Worm (Caenorhabditis elegans) whole organism, late embryonic: ENCODE data around the gene ceh-63.

ENCODE experiments used
- ama-1 ChIP-seq: fragments of 150-350 bp; optimal IDR thresholded peaks from 2 replicates; lab custom pipeline; 2014
- pha-4 ChIP-seq: fragments of 150-350 bp; optimal IDR thresholded peaks from 2 replicates; lab custom pipeline; 2018; ENCODE audit warnings: missing biosample characterization, missing genetic modification reagents, missing genetic modification characterization
- pqm-1 ChIP-seq: sonication (generic microtip); optimal IDR thresholded peaks from 2 replicates; lab custom pipeline; 2016; ENCODE audit warnings: missing genetic modification characterization, missing compliant biosample characterization
- ref-2 ChIP-seq: sonication (generic microtip); optimal IDR thresholded peaks from 2 replicates; lab custom pipeline; 2016; ENCODE audit warnings: missing genetic modification characterization, missing compliant biosample characterization

DNA sequence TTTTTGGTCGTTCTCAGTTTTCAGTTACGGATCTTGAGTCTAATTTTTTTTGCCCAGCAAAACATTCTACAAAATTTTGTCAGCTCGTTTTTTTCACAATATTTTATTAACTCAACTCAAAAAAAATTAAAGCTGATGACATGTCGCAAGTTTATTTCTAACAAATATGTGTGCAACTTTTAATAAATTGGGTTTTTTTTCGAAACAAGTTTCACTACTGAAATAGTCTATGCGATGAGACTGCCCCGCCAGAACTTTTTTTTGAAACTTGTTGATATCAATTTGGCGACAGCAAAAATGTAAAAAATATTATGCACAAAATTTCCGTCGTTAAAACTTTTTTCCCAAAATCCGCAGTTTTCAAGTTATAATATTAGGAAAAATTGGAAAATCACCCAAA lies 50.7 kb downstream of the ceh-63 start, which contains the start of gene C18B2.2:
- TF ChIP-seq ama-1 (lab: Kevin White, UChicago) (no peak), pqm-1 (tag; lab: Kevin White, UChicago) (no peak), pha-4 (tag; lab: Kevin White, UChicago) (no peak), ref-2 (tag; lab: Kevin White, UChicago) (no peak)
